Fruit fly (Drosophila melanogaster) Kc167 (cell line): ENCODE data around the gene CG42766.

Experiments used
- h ChIP-seq: fragments of >200 bp; optimal IDR thresholded peaks from 3 replicates; lab custom pipeline; 2018; ENCODE audit warnings: missing external identifiers
- psq ChIP-seq: fragments of >200 bp; optimal IDR thresholded peaks from 2 replicates; lab custom pipeline; 2017; ENCODE audit warnings: missing external identifiers

DNA sequence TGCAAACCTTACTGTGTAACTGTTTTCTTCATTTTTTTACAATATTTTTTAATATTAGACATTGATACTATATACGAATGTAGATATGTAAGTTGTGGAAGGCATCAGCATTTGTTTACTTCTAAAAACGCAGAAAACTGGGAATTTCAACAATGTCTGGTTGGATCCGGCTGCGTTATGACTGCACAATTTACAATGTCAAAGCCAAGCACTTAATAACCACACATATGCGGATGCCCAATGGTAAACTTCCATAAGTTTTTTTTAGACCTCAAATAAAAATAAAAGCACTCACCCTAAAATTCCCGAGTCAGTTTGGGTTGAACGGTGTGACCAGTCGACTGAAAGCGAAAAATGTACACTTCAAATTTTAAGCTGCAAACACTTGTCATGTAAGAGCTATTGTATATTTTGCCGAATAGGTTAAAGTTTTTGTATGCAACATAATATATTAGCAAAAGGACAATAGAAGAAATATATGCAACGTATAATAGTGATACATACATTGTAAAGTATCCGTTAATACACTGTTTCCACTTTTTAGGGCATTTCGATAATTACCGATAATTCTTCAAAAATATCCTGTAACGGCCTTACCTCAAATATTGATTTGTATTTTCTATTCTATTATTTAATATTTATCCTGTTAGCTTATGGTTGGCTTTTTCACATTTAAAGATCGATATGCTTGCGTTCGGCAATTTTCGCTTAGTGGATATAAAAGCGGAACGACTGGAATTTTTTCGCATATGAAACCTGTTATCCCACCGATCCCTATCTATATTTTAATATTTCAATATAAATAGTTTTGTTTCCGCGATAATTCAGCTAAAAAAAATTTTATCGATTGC is 36.3 kb upstream of the CG42766 start, which contains the start of gene Stim:
- TF ChIP-seq h (lab: Kevin White, UChicago) (no peak), psq (lab: Kevin White, UChicago) (no peak)
